Fruit fly (Drosophila melanogaster) whole organism, adult: Measurements from ENCODE around the gene APP-BP1.

Source experiments
- CG11617 ChIP-seq: fragments of 200-800 bp; sonication (Bioruptor generic); optimal IDR thresholded peaks from 2 replicates; lab custom pipeline; 2017; ENCODE audit warnings: mild to moderate bottlenecking, missing biosample characterization, missing genetic modification reagents, missing genetic modification characterization
- CG12768 ChIP-seq: fragments of 200-800 bp; sonication (Bioruptor generic); optimal IDR thresholded peaks from 2 replicates; lab custom pipeline; 2017; ENCODE audit warnings: missing biosample characterization, missing genetic modification characterization, mild to moderate bottlenecking, moderate library complexity, missing genetic modification reagents
- CG14711 ChIP-seq: fragments of 200-800 bp; sonication (Bioruptor generic); optimal IDR thresholded peaks from 2 replicates; lab custom pipeline; 2018; ENCODE audit warnings: missing biosample characterization, mild to moderate bottlenecking, missing genetic modification characterization, moderate library complexity
- CG1620 ChIP-seq: fragments of 200-800 bp; sonication (Bioruptor generic); optimal IDR thresholded peaks from 2 replicates; lab custom pipeline; 2016; ENCODE audit warnings: missing biosample characterization, missing genetic modification characterization
- CG33017 ChIP-seq: fragments of 200-800 bp; sonication (Bioruptor generic); optimal IDR thresholded peaks from 2 replicates; lab custom pipeline; 2018; ENCODE audit warnings: missing biosample characterization, mild to moderate bottlenecking, missing genetic modification characterization, moderate library complexity
- CG5204 ChIP-seq: fragments of 200-800 bp; sonication (Bioruptor generic); optimal IDR thresholded peaks from 2 replicates; lab custom pipeline; 2016; ENCODE audit warnings: missing biosample characterization, missing genetic modification characterization
- CG7045 ChIP-seq: fragments of 200-800 bp; sonication (Bioruptor generic); optimal IDR thresholded peaks from 2 replicates; lab custom pipeline; 2017; ENCODE audit warnings: missing biosample characterization, mild to moderate bottlenecking, missing genetic modification characterization
- CG7101 ChIP-seq: fragments of 200-800 bp; sonication (Bioruptor generic); optimal IDR thresholded peaks from 2 replicates; lab custom pipeline; 2018; ENCODE audit warnings: missing biosample characterization, mild to moderate bottlenecking, missing genetic modification characterization, moderate library complexity
- Clk ChIP-seq: fragments of 200-800 bp; sonication (Bioruptor generic); optimal IDR thresholded peaks from 2 replicates; lab custom pipeline; 2017; ENCODE audit warnings: missing biosample characterization, missing genetic modification characterization
- Crg-1 ChIP-seq: fragments of 200-800 bp; sonication (Bioruptor generic); optimal IDR thresholded peaks from 2 replicates; lab custom pipeline; 2016; ENCODE audit warnings: missing biosample characterization, missing genetic modification characterization
- Hr96 ChIP-seq: fragments of 200-800 bp; sonication (Bioruptor generic); optimal IDR thresholded peaks from 2 replicates; lab custom pipeline; 2016; ENCODE audit warnings: missing biosample characterization, missing genetic modification characterization
- Mnt ChIP-seq: fragments of 200-800 bp; sonication (Bioruptor generic); optimal IDR thresholded peaks from 2 replicates; lab custom pipeline; 2016; ENCODE audit warnings: missing biosample characterization, mild to moderate bottlenecking, missing genetic modification characterization
- bab1 ChIP-seq: fragments of 200-800 bp; sonication (Bioruptor generic); optimal IDR thresholded peaks from 3 replicates; lab custom pipeline; 2019; ENCODE audit warnings: missing biosample characterization, mild to moderate bottlenecking, missing genetic modification characterization, moderate library complexity
- cic ChIP-seq: fragments of 200-800 bp; sonication (Bioruptor generic); optimal IDR thresholded peaks from 2 replicates; lab custom pipeline; 2017; ENCODE audit warnings: missing biosample characterization, mild to moderate bottlenecking, missing genetic modification characterization, moderate library complexity
- cnc ChIP-seq, 2 experiments: fragments of >200 bp; optimal IDR thresholded peaks; 2 replicates each; lab custom pipeline; 2017
- kay ChIP-seq: fragments of 200-800 bp; sonication (Bioruptor generic); peaks from one replicate; lab custom pipeline; 2016; ENCODE audit warnings: missing biosample characterization, missing genetic modification characterization, borderline replicate concordance
- ovo ChIP-seq: fragments of 200-800 bp; sonication (Bioruptor generic); optimal IDR thresholded peaks from 2 replicates; lab custom pipeline; 2016; ENCODE audit warnings: missing biosample characterization, missing genetic modification characterization
- pad ChIP-seq: fragments of 200-800 bp; sonication (Bioruptor generic); optimal IDR thresholded peaks from 3 replicates; lab custom pipeline; 2017; ENCODE audit warnings: missing biosample characterization, missing genetic modification characterization, mild to moderate bottlenecking, moderate library complexity, missing genetic modification reagents
- tj ChIP-seq: fragments of 200-800 bp; sonication (Bioruptor generic); optimal IDR thresholded peaks from 3 replicates; lab custom pipeline; 2017; ENCODE audit warnings: missing biosample characterization, mild to moderate bottlenecking, missing genetic modification characterization, moderate library complexity
- toe ChIP-seq: fragments of 200-800 bp; sonication (Bioruptor generic); optimal IDR thresholded peaks from 2 replicates; lab custom pipeline; 2016; ENCODE audit warnings: missing biosample characterization, missing genetic modification characterization

APP-BP1 gene

dm6 chr3L:11113198-11114197, 15.3 kb downstream of the APP-BP1 start, which contains the start of gene Sod1:
Gene Sod1, minus strand, starts transcription at chr3L:11113740.
- no peak for TF ChIP-seq CG7045 (GFP tag; lab: Kevin White, UChicago)
- no peak for TF ChIP-seq toe (GFP tag; lab: Kevin White, UChicago)
- peak; percentile 28 for TF ChIP-seq cic
- TF ChIP-seq CG14711 (tag; lab: Kevin White, UChicago): no peak
- TF ChIP-seq cnc (optimal IDR thresholded peaks at IDR 0.05; lab: Kevin White, UChicago): peak in 1 of 2 experiments; percentile 89
- peak; percentile 62 for TF ChIP-seq ovo (GFP tag; lab: Kevin White, UChicago)
- TF ChIP-seq bab1: peak; percentile 48
- TF ChIP-seq CG7101 (tag; lab: Kevin White, UChicago): peak; percentile 47
- TF ChIP-seq CG1620: peak; percentile 35
- TF ChIP-seq pad (GFP tag; lab: Kevin White, UChicago): no peak
- TF ChIP-seq CG12768 (GFP tag; lab: Kevin White, UChicago): peak; percentile 92
- no peak for TF ChIP-seq Hr96 (GFP tag; lab: Kevin White, UChicago)
- peak; percentile 38 for TF ChIP-seq kay (GFP tag; lab: Kevin White, UChicago)
- TF ChIP-seq Crg-1 (GFP tag; lab: Kevin White, UChicago): no peak
- TF ChIP-seq CG11617 (GFP tag; lab: Kevin White, UChicago): peak; percentile 58
- no peak for TF ChIP-seq Clk (GFP tag; lab: Kevin White, UChicago)
- peak; percentile 32 for TF ChIP-seq Mnt (GFP tag; lab: Kevin White, UChicago)
- no peak for TF ChIP-seq CG33017
- TF ChIP-seq tj (GFP tag; lab: Kevin White, UChicago): peak; percentile 37

- no peak for TF ChIP-seq CG7045 (GFP tag; lab: Kevin White, UChicago)
- TF ChIP-seq kay (GFP tag; lab: Kevin White, UChicago): no peak
- no peak for TF ChIP-seq Clk (GFP tag; lab: Kevin White, UChicago)
- TF ChIP-seq CG1620: no peak
- no peak for TF ChIP-seq Crg-1 (GFP tag; lab: Kevin White, UChicago)
These were observed 19.5 kb downstream of the APP-BP1 start for dm6 chr3L:11117733-11118132.

- TF ChIP-seq CG11617 (GFP tag; lab: Kevin White, UChicago): no peak
- TF ChIP-seq tj (GFP tag; lab: Kevin White, UChicago): peak; percentile 40
- no peak for TF ChIP-seq cnc (optimal IDR thresholded peaks at IDR 0.05; lab: Kevin White, UChicago)
- TF ChIP-seq CG5204 (GFP tag; lab: Kevin White, UChicago): no peak
- TF ChIP-seq bab1: no peak
- TF ChIP-seq Hr96 (GFP tag; lab: Kevin White, UChicago): peak; percentile 34
- TF ChIP-seq CG1620: no peak
- peak; percentile 85 for TF ChIP-seq Mnt (GFP tag; lab: Kevin White, UChicago)
- peak; percentile 78 for TF ChIP-seq pad (GFP tag; lab: Kevin White, UChicago)
- TF ChIP-seq ovo (GFP tag; lab: Kevin White, UChicago): peak; percentile 80
- TF ChIP-seq CG7045 (GFP tag; lab: Kevin White, UChicago): peak; percentile 48
- TF ChIP-seq CG7101 (tag; lab: Kevin White, UChicago): peak; percentile 70
- peak; percentile 97 for TF ChIP-seq kay (GFP tag; lab: Kevin White, UChicago)
- TF ChIP-seq Crg-1 (GFP tag; lab: Kevin White, UChicago): peak; percentile 66
- peak; percentile 19 for TF ChIP-seq CG33017
- TF ChIP-seq CG12768 (GFP tag; lab: Kevin White, UChicago): peak; percentile 68
- peak; percentile 54 for TF ChIP-seq Clk (GFP tag; lab: Kevin White, UChicago)
- TF ChIP-seq toe (GFP tag; lab: Kevin White, UChicago): no peak
- TF ChIP-seq CG14711 (tag; lab: Kevin White, UChicago): peak; percentile 60
- peak; percentile 98 for TF ChIP-seq cic
These were observed 20.6 kb downstream of the APP-BP1 start for dm6 chr3L:11118627-11119395.

dm6 chr3L:11119396-11119900, 21.2 kb downstream of the APP-BP1 start:
- TF ChIP-seq pad (GFP tag; lab: Kevin White, UChicago) (peak; percentile 10), tj (GFP tag; lab: Kevin White, UChicago) (no peak), CG7045 (GFP tag; lab: Kevin White, UChicago) (peak; percentile 1), Crg-1 (GFP tag; lab: Kevin White, UChicago) (peak; percentile 56), kay (GFP tag; lab: Kevin White, UChicago) (no peak), bab1 (no peak), CG14711 (tag; lab: Kevin White, UChicago) (peak; percentile 77), cic (no peak), ovo (GFP tag; lab: Kevin White, UChicago) (no peak), CG5204 (GFP tag; lab: Kevin White, UChicago) (no peak), CG1620 (peak; percentile 20), Mnt (GFP tag; lab: Kevin White, UChicago) (peak; percentile 7), CG7101 (tag; lab: Kevin White, UChicago) (no peak), CG12768 (GFP tag; lab: Kevin White, UChicago) (peak; percentile 15)
